Worm (Caenorhabditis elegans) whole organism, L3 larva: ENCODE results near the gene F40G12.6.

Experiments used
- egl-27 ChIP-seq: sonication (generic microtip); optimal IDR thresholded peaks from 4 replicates; lab custom pipeline; 2017; ENCODE audit warnings: missing biosample characterization, missing genetic modification reagents, missing genetic modification characterization
- fos-1 ChIP-seq: fragments of 150-350 bp; optimal IDR thresholded peaks from 2 replicates; lab custom pipeline; 2014; ENCODE audit warnings: missing biosample characterization, missing genetic modification characterization
- snpc-4 ChIP-seq: fragments of 150-350 bp; optimal IDR thresholded peaks from 2 replicates; lab custom pipeline; 2014; ENCODE audit warnings: missing biosample characterization, missing genetic modification characterization

DNA sequence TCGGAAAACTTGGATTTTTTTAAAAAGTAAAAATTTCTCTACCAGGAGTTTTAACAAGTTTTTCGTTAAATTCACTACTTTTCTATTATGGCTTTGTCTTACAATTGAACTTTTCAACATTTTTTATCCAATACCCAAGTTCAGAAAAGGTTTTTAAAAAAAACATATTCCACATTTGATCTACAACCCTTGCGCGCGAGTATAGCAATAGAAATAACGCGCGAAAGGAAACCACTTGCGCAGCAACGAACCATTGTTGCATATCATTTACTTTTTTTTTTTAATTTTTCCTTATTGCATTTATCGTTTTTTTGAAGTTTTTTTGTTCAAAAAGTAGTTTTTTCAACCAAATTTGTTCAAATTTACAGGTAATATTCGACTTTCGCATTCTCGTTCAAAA is 12.9 kb upstream of the F40G12.6 start, which contains the start of gene F40G12.11:
- TF ChIP-seq snpc-4 (tag; lab: Kevin White, UChicago) (no peak), fos-1 (tag; lab: Kevin White, UChicago) (no peak), egl-27 (no peak)
